Fruit fly (Drosophila melanogaster): ENCODE measurements around the gene Nufip.

DNA sequence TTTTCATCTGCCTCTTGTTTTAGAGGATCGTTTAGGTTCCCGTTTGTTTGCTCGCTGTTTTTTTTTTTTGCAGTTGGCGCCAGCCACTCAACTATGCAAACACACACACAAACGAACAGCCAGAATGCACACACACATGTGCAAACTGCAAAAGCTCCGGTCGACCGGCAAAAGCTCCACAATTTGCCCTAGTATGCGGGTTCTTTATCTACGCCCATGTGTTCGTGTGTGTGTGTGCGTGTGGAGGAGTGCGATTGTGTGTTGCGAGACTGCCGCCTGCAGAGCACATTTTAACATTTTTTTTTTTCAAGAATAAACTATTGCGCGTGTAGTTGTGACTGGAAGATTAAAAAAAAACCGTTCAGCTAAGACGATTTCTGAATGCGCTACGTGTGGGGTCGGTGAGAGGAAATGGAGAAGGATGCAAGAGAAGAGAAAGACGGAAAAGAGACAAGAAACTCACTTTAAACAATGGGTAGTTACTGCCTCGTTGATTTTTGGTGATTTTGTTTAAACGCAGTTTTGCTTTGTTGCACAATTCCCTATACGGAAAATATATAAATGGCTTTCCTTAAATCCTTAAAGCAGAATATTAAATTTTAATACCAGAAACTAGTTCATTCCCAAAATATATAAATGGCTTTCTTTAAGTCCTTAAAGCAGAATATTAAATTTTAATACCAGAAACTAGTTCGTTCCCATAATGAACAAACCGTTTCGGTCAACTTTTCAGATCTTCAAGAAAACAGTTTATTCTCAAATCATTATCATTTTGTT lies 43.3 kb upstream of the Nufip start:
- no peak for TF ChIP-seq Fer2 (tag; optimal IDR thresholded peaks at IDR 0.05)
- peak; percentile 54 for TF ChIP-seq CG7839 (tag; optimal IDR thresholded peaks at IDR 0.05)
- TF ChIP-seq chn (GFP tag; optimal IDR thresholded peaks at IDR 0.05): peak; percentile 13
- TF ChIP-seq Mrtf (GFP tag; IDR thresholded peaks at IDR 0.05): no peak
- TF ChIP-seq nerfin-1 (tag; optimal IDR thresholded peaks at IDR 0.05): no peak
- no peak for TF ChIP-seq org-1 (GFP tag; optimal IDR thresholded peaks at IDR 0.05)
- TF ChIP-seq Chrac-16 (GFP tag; optimal IDR thresholded peaks at IDR 0.05): no peak
- no peak for TF ChIP-seq Scr (GFP tag; IDR thresholded peaks at IDR 0.05; ENCODE audit: partially characterized antibody)
- no peak for TF ChIP-seq insv (GFP tag; optimal IDR thresholded peaks at IDR 0.05)
- peak; percentile 20 for TF ChIP-seq pho (GFP tag; optimal IDR thresholded peaks at IDR 0.05)
- 0 out of 2 replicates have a peak, but pooled peaks have one; percentile 8 for TF ChIP-seq sob (GFP tag; IDR thresholded peaks at IDR 0.05)
- TF ChIP-seq CG7786 (GFP tag; optimal IDR thresholded peaks at IDR 0.05): peak; percentile 11
- no peak for TF ChIP-seq CG12942 (GFP tag; optimal IDR thresholded peaks at IDR 0.05)
- no peak for TF ChIP-seq Lhr (GFP tag; optimal IDR thresholded peaks at IDR 0.05)

Measured in whole organism, embryonic.